Worm (Caenorhabditis elegans): Measurements from ENCODE around the gene srg-62.

DNA sequence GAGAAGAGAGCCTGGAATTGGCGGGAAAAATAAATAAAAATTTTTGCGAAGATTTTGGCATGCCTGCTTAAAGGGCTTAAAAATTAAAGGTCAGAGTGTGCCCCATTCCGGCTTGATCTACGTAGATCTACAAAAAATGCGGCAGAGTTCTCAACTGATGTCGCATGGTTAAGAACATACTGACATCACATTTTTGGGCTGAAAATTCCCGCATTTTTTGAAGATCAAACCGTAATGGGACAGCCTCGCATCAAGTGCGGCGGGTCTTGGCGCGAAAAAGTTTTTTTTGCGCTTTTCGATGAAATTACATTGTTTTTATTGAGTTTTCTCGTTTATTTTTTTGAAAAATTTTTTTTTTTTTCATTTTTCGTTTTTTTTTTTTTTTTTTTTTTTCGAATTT lies 51.2 kb downstream of the srg-62 start:
- no peak for TF ChIP-seq zag-1 (tag; optimal IDR thresholded peaks at IDR 0.05)
- no peak for TF ChIP-seq nhr-12 (tag; optimal IDR thresholded peaks at IDR 0.05)
